Fruit fly (Drosophila melanogaster) whole organism, embryonic: ENCODE results near the gene Sema5c.

Experiments
- Adf1 ChIP-seq: fragments of 200-800 bp; sonication (Bioruptor generic); IDR thresholded peaks from 2 replicates; pipeline ENCODE4 v1.3.6; 2022; ENCODE audit warnings: missing biosample characterization, missing genetic modification characterization
- Asciz ChIP-seq: fragments of 200-800 bp; sonication (Bioruptor generic); optimal IDR thresholded peaks from 2 replicates; lab custom pipeline; 2017; ENCODE audit warnings: missing biosample characterization, mild to moderate bottlenecking, missing genetic modification characterization, missing genetic modification reagents
- BEAF-32 ChIP-seq: fragments of 200-800 bp; sonication (Bioruptor generic); optimal IDR thresholded peaks from 3 replicates; lab custom pipeline; 2017; ENCODE audit warnings: missing biosample characterization, missing genetic modification characterization, mild to moderate bottlenecking, moderate library complexity, missing genetic modification reagents
- CG1024 ChIP-seq: fragments of 200-800 bp; sonication (Bioruptor generic); IDR thresholded peaks from 2 replicates; pipeline ENCODE4 v1.3.6; 2022; ENCODE audit warnings: missing biosample characterization, missing genetic modification characterization
- CG10321 ChIP-seq: fragments of 200-800 bp; sonication (Bioruptor generic); IDR thresholded peaks from 2 replicates; pipeline ENCODE4 v1.3.6; 2022; ENCODE audit warnings: missing biosample characterization, missing genetic modification characterization
- CG10543 ChIP-seq: fragments of 200-800 bp; sonication (Bioruptor generic); optimal IDR thresholded peaks from 3 replicates; lab custom pipeline; 2017; ENCODE audit warnings: missing biosample characterization, mild to moderate bottlenecking, missing genetic modification characterization, moderate library complexity
- CG12299 ChIP-seq: fragments of 200-800 bp; sonication (Bioruptor generic); optimal IDR thresholded peaks from 2 replicates; lab custom pipeline; 2018; ENCODE audit warnings: missing biosample characterization, mild to moderate bottlenecking, missing genetic modification characterization
- CG12659 ChIP-seq: fragments of 200-800 bp; sonication (Bioruptor generic); optimal IDR thresholded peaks from 3 replicates; lab custom pipeline; 2017; ENCODE audit warnings: mild to moderate bottlenecking, missing biosample characterization, missing genetic modification reagents, missing genetic modification characterization
- CG31388 ChIP-seq: fragments of 200-800 bp; sonication (Bioruptor generic); optimal IDR thresholded peaks from 2 replicates; lab custom pipeline; 2016; ENCODE audit warnings: missing biosample characterization, missing genetic modification characterization
- CG3847 ChIP-seq: fragments of 200-800 bp; sonication (Bioruptor generic); IDR thresholded peaks from 2 replicates; pipeline ENCODE4 v1.3.6; 2022; ENCODE audit warnings: missing biosample characterization, missing genetic modification characterization
- CG43689 ChIP-seq: fragments of 200-800 bp; sonication (Bioruptor generic); IDR thresholded peaks from 2 replicates; pipeline ENCODE4 v1.3.6; 2022; ENCODE audit warnings: missing biosample characterization, missing genetic modification characterization
- CG4404 ChIP-seq: fragments of 200-800 bp; sonication (Bioruptor generic); IDR thresholded peaks from 2 replicates; pipeline ENCODE4 v1.3.6; 2022; ENCODE audit warnings: missing biosample characterization, missing genetic modification characterization
- CG4854 ChIP-seq: fragments of 200-800 bp; sonication (Bioruptor generic); optimal IDR thresholded peaks from 2 replicates; lab custom pipeline; 2016; ENCODE audit warnings: missing biosample characterization, missing genetic modification characterization, inconsistent platforms
- CG8290 ChIP-seq, 3 experiments: fragments of 200-800 bp; sonication (Bioruptor generic); optimal IDR thresholded peaks; 2 replicates each; lab custom pipeline; 2016 to 2019; ENCODE audit warnings: missing biosample characterization in 3 of 3, missing genetic modification characterization in 3 of 3, mild to moderate bottlenecking in 2 of 3, moderate library complexity in 1 of 3
- Chrac-16 ChIP-seq: fragments of 200-800 bp; sonication (Bioruptor generic); optimal IDR thresholded peaks from 3 replicates; lab custom pipeline; 2016; ENCODE audit warnings: missing biosample characterization, missing genetic modification characterization
- Dbx ChIP-seq: fragments of 200-800 bp; sonication (Bioruptor generic); IDR thresholded peaks from 3 replicates; pipeline ENCODE4 v1.3.6; 2022; ENCODE audit warnings: missing biosample characterization, missing genetic modification characterization
- Dfd ChIP-seq, 2 experiments: fragments of >200 bp; optimal IDR thresholded peaks; 2 replicates each; lab custom pipeline; 2017; ENCODE audit warnings: missing biosample characterization in 2 of 2, missing genetic modification characterization in 2 of 2
- E2f2 ChIP-seq: fragments of 200-800 bp; sonication (Bioruptor generic); IDR thresholded peaks from 2 replicates; pipeline ENCODE4 v1.3.6; 2022; ENCODE audit warnings: missing biosample characterization, missing genetic modification characterization
- H2.0 ChIP-seq: fragments of 200-800 bp; sonication (Bioruptor generic); IDR thresholded peaks from 2 replicates; pipeline ENCODE4 v1.3.6; 2022; ENCODE audit warnings: missing biosample characterization, missing genetic modification characterization
- HmgD ChIP-seq: fragments of 200-800 bp; sonication (Bioruptor generic); optimal IDR thresholded peaks from 3 replicates; lab custom pipeline; 2016; ENCODE audit warnings: missing biosample characterization, missing genetic modification characterization
- HmgZ ChIP-seq: fragments of 200-800 bp; sonication (Bioruptor generic); optimal IDR thresholded peaks from 2 replicates; lab custom pipeline; 2018; ENCODE audit warnings: missing biosample characterization, mild to moderate bottlenecking, missing genetic modification characterization
- Lpt ChIP-seq: fragments of >200 bp; optimal IDR thresholded peaks from 2 replicates; lab custom pipeline; 2018; ENCODE audit warnings: missing biosample characterization, missing genetic modification characterization
- Max ChIP-seq: fragments of 200-800 bp; sonication (Bioruptor generic); optimal IDR thresholded peaks from 2 replicates; lab custom pipeline; 2016; ENCODE audit warnings: missing biosample characterization, mild to moderate bottlenecking, missing genetic modification characterization
- Med ChIP-seq: fragments of 200-800 bp; sonication (Bioruptor generic); peaks from one replicate; lab custom pipeline; 2016; ENCODE audit warnings: missing biosample characterization, missing genetic modification characterization, mild to moderate bottlenecking, inconsistent platforms, moderate library complexity
- Optix ChIP-seq: fragments of 200-800 bp; sonication (Bioruptor generic); IDR thresholded peaks from 3 replicates; pipeline ENCODE4 v1.3.6; 2022; ENCODE audit warnings: missing biosample characterization, missing genetic modification characterization
- Pdp1 ChIP-seq, 2 experiments: fragments of 200-800 bp; sonication (Bioruptor generic); optimal IDR thresholded peaks; 3 replicates each; lab custom pipeline; 2016; ENCODE audit warnings: missing biosample characterization in 2 of 2, missing genetic modification characterization in 2 of 2, mild to moderate bottlenecking in 1 of 2, moderate library complexity in 1 of 2
- Sin3A ChIP-seq: fragments of >200 bp; optimal IDR thresholded peaks from 2 replicates; lab custom pipeline; 2018
- Tbp ChIP-seq: fragments of >200 bp; optimal IDR thresholded peaks from 2 replicates; lab custom pipeline; 2018; ENCODE audit warnings: missing biosample characterization, missing genetic modification characterization
- Trl ChIP-seq, 3 experiments: fragments of >200 bp in 2 of 3; fragments of 200-800 bp in 1 of 3; sonication (Bioruptor generic) in 1 of 3; optimal IDR thresholded peaks; 2 replicates in 1 of 3; 3 replicates in 2 of 3; lab custom pipeline; 2016 to 2017; ENCODE audit warnings: missing biosample characterization in 1 of 3, missing genetic modification characterization in 1 of 3
- Usf ChIP-seq: fragments of 200-800 bp; sonication (Bioruptor generic); optimal IDR thresholded peaks from 2 replicates; lab custom pipeline; 2017; ENCODE audit warnings: missing genotype, missing biosample characterization, missing genetic modification characterization
- al ChIP-seq: fragments of 200-800 bp; sonication (Bioruptor generic); IDR thresholded peaks from 2 replicates; pipeline ENCODE4 v1.3.6; 2022; ENCODE audit warnings: missing biosample characterization, missing genetic modification characterization
- amos ChIP-seq: fragments of 200-800 bp; sonication (Bioruptor generic); IDR thresholded peaks from 2 replicates; pipeline ENCODE4 v1.3.6; 2022; ENCODE audit warnings: missing biosample characterization, missing genetic modification characterization; ENCODE audit not compliant: partially characterized antibody
- ase ChIP-seq: fragments of 200-800 bp; sonication (Bioruptor generic); IDR thresholded peaks from 3 replicates; pipeline ENCODE4 v1.3.6; 2022; ENCODE audit warnings: missing biosample characterization, missing genetic modification characterization
- bbx ChIP-seq: fragments of 200-800 bp; sonication (Bioruptor generic); IDR thresholded peaks from 2 replicates; pipeline ENCODE4 v1.3.6; 2022; ENCODE audit warnings: missing biosample characterization, missing genetic modification characterization; ENCODE audit not compliant: partially characterized antibody
- crol ChIP-seq: fragments of 200-800 bp; sonication (Bioruptor generic); IDR thresholded peaks from 2 replicates; pipeline ENCODE4 v1.3.6; 2022; ENCODE audit warnings: missing biosample characterization, missing genetic modification characterization
- dati ChIP-seq: fragments of 200-800 bp; sonication (Bioruptor generic); IDR thresholded peaks from 2 replicates; pipeline ENCODE4 v1.3.6; 2022; ENCODE audit warnings: missing biosample characterization, missing genetic modification characterization
- dm ChIP-seq: fragments of 200-800 bp; sonication (Bioruptor generic); optimal IDR thresholded peaks from 3 replicates; lab custom pipeline; 2016; ENCODE audit warnings: missing biosample characterization, missing genetic modification characterization
- fd102C ChIP-seq: fragments of 200-800 bp; sonication (Bioruptor generic); optimal IDR thresholded peaks from 2 replicates; lab custom pipeline; 2018; ENCODE audit warnings: missing biosample characterization, mild to moderate bottlenecking, missing genetic modification characterization, moderate library complexity
- fd96Cb ChIP-seq: fragments of 200-800 bp; sonication (Bioruptor generic); optimal IDR thresholded peaks from 2 replicates; lab custom pipeline; 2018; ENCODE audit warnings: missing biosample characterization, mild to moderate bottlenecking, missing genetic modification characterization, moderate library complexity
- grau ChIP-seq: fragments of 200-800 bp; optimal IDR thresholded peaks from 3 replicates; lab custom pipeline; 2019; ENCODE audit warnings: missing biosample characterization, mild to moderate bottlenecking, missing genetic modification characterization, moderate library complexity
- gt ChIP-seq: fragments of 200-800 bp; sonication (Bioruptor generic); IDR thresholded peaks from 2 replicates; pipeline ENCODE4 v1.3.6; 2022; ENCODE audit warnings: missing biosample characterization, missing genetic modification characterization
- jigr1 ChIP-seq: fragments of 200-800 bp; sonication (Bioruptor generic); IDR thresholded peaks from 3 replicates; pipeline ENCODE4 v1.3.6; 2022; ENCODE audit warnings: missing biosample characterization, missing genetic modification characterization
- kay ChIP-seq: fragments of 200-800 bp; sonication (Bioruptor generic); optimal IDR thresholded peaks from 2 replicates; lab custom pipeline; 2016; ENCODE audit warnings: missing biosample characterization, missing genetic modification characterization
- ken ChIP-seq: fragments of 200-800 bp; sonication (Bioruptor generic); IDR thresholded peaks from 3 replicates; pipeline ENCODE4 v1.3.6; 2022; ENCODE audit warnings: missing biosample characterization, missing genetic modification characterization
- mam ChIP-seq: fragments of 200-800 bp; sonication (Bioruptor generic); optimal IDR thresholded peaks from 3 replicates; lab custom pipeline; 2016; ENCODE audit warnings: missing biosample characterization, missing genetic modification characterization
- nau ChIP-seq: fragments of 200-800 bp; sonication (Bioruptor generic); optimal IDR thresholded peaks from 3 replicates; lab custom pipeline; 2017; ENCODE audit warnings: missing biosample characterization, mild to moderate bottlenecking, missing genetic modification characterization, missing genetic modification reagents
- sd ChIP-seq: fragments of 200-800 bp; sonication (Bioruptor generic); optimal IDR thresholded peaks from 3 replicates; lab custom pipeline; 2018; ENCODE audit warnings: missing biosample characterization, mild to moderate bottlenecking, missing genetic modification characterization, moderate library complexity
- sens ChIP-seq: fragments of 200-800 bp; sonication (Bioruptor generic); peaks from one replicate; lab custom pipeline; 2016; ENCODE audit warnings: missing biosample characterization, missing genetic modification characterization
- tgo ChIP-seq: fragments of 200-800 bp; sonication (Bioruptor generic); IDR thresholded peaks from 3 replicates; pipeline ENCODE4 v1.3.6; 2022; ENCODE audit warnings: missing biosample characterization, missing genetic modification characterization
- tio ChIP-seq: fragments of 200-800 bp; sonication (Bioruptor generic); optimal IDR thresholded peaks from 2 replicates; lab custom pipeline; 2017; ENCODE audit warnings: missing biosample characterization, missing genetic modification characterization, inconsistent platforms

Sema5c gene

dm6 chr3L:12115966-12116735 lies 34.5 kb upstream of the Sema5c start, which contains the start of gene vers (continued):
- no peak for TF ChIP-seq kay (GFP tag; lab: Kevin White, UChicago)
- TF ChIP-seq dm (GFP tag; lab: Kevin White, UChicago), result peak; percentile 13
- TF ChIP-seq ase (GFP tag; lab: Robert Waterston, UW), result no peak
- TF ChIP-seq tgo (GFP tag; lab: Robert Waterston, UW), result no peak
- peak; percentile 10 for TF ChIP-seq grau (tag; lab: Kevin White, UChicago)
- no peak for TF ChIP-seq CG10321 (GFP tag; lab: Robert Waterston, UW)
- peak; percentile 13 for TF ChIP-seq Sin3A (lab: Kevin White, UChicago)
- TF ChIP-seq Dbx, result no peak
- TF ChIP-seq Trl (optimal IDR thresholded peaks at IDR 0.05; lab: Kevin White, UChicago), result no peak
- peak; percentile 52 for TF ChIP-seq Trl (GFP tag; optimal IDR thresholded peaks at IDR 0.05; lab: Kevin White, UChicago)
- peak; percentile 50 for TF ChIP-seq CG12659 (GFP tag; lab: Kevin White, UChicago)
- no peak for TF ChIP-seq tio
- no peak for TF ChIP-seq CG43689 (GFP tag; lab: Robert Waterston, UW)
- no peak for TF ChIP-seq CG31388 (GFP tag; lab: Kevin White, UChicago)
- no peak for TF ChIP-seq dati (GFP tag; lab: Robert Waterston, UW)
- no peak for TF ChIP-seq Dfd (GFP tag; optimal IDR thresholded peaks at IDR 0.05; lab: Kevin White, UChicago)
- TF ChIP-seq Usf (GFP tag; lab: Kevin White, UChicago), result no peak
- peak; percentile 78 for TF ChIP-seq sens
- no peak for TF ChIP-seq CG4404 (GFP tag; lab: Robert Waterston, UW)
- TF ChIP-seq Optix (GFP tag; lab: Robert Waterston, UW), result no peak
- peak; percentile 50 for TF ChIP-seq CG3847 (GFP tag; lab: Robert Waterston, UW)
- TF ChIP-seq HmgZ, result peak; percentile 43
- TF ChIP-seq HmgD (GFP tag; lab: Kevin White, UChicago), result peak; percentile 3
- no peak for TF ChIP-seq nau
- no peak for TF ChIP-seq CG1024 (GFP tag; lab: Robert Waterston, UW)
- TF ChIP-seq Med (GFP tag; lab: Kevin White, UChicago), result peak; percentile 88
- TF ChIP-seq Tbp (GFP tag; lab: Kevin White, UChicago), result no peak
- TF ChIP-seq fd96Cb, result no peak
- no peak for TF ChIP-seq Asciz (GFP tag; lab: Kevin White, UChicago)
- TF ChIP-seq H2.0 (GFP tag; lab: Robert Waterston, UW), result no peak
- TF ChIP-seq Pdp1 (GFP tag; optimal IDR thresholded peaks at IDR 0.05; lab: Kevin White, UChicago), result peak in 1 of 2 experiments; percentile 47
- TF ChIP-seq mam (GFP tag; lab: Kevin White, UChicago), result peak; percentile 47
- no peak for TF ChIP-seq crol (GFP tag; lab: Robert Waterston, UW)
- TF ChIP-seq fd102C (GFP tag; lab: Kevin White, UChicago), result no peak
- peak; percentile 96 for TF ChIP-seq amos (GFP tag; lab: Robert Waterston, UW)
- TF ChIP-seq Max (GFP tag; lab: Kevin White, UChicago), result peak; percentile 56
- no peak for TF ChIP-seq ken (GFP tag; lab: Robert Waterston, UW)
- TF ChIP-seq Adf1 (GFP tag; lab: Robert Waterston, UW), result no peak; the same call in 1 of the 2 replicates
- no peak for TF ChIP-seq sd (tag; lab: Kevin White, UChicago)
- TF ChIP-seq jigr1, result no peak
- TF ChIP-seq Lpt (GFP tag; lab: Kevin White, UChicago), result no peak
- peak; percentile 98 for TF ChIP-seq E2f2 (GFP tag; lab: Robert Waterston, UW)
- peak; percentile 93 for TF ChIP-seq BEAF-32 (GFP tag; lab: Kevin White, UChicago)
- TF ChIP-seq CG8290 (GFP tag; optimal IDR thresholded peaks at IDR 0.05; lab: Kevin White, UChicago), result no peak
- peak in 1 of 2 experiments; percentile 63 for TF ChIP-seq CG8290 (tag; optimal IDR thresholded peaks at IDR 0.05; lab: Kevin White, UChicago)
- TF ChIP-seq al, result no peak
- no peak for TF ChIP-seq CG10543
- peak; percentile 95 for TF ChIP-seq bbx (GFP tag; lab: Robert Waterston, UW)
- no peak for TF ChIP-seq CG12299
- TF ChIP-seq gt (GFP tag; lab: Robert Waterston, UW), result no peak
- TF ChIP-seq CG4854 (GFP tag; lab: Kevin White, UChicago), result no peak
- TF ChIP-seq Chrac-16, result peak; percentile 6
